Worm (Caenorhabditis elegans) whole organism, L4 larva: ENCODE results near the gene kel-10.
A peak's percentile ranks its signal among the peaks of the same experiment; 100 is the strongest.

Experiments used
- D1046.2 ChIP-seq: fragments of 200-800 bp; sonication (Bioruptor generic); IDR thresholded peaks from 2 replicates; pipeline ENCODE4 v1.3.6; 2022; ENCODE audit warnings: missing genetic modification characterization, missing compliant biosample characterization
- F37D6.2 ChIP-seq: sonication (generic microtip); optimal IDR thresholded peaks from 2 replicates; lab custom pipeline; 2016; ENCODE audit warnings: mild to moderate bottlenecking, missing genetic modification characterization, missing compliant biosample characterization
- T20F7.1 ChIP-seq: fragments of 200-800 bp; sonication (Bioruptor generic); optimal IDR thresholded peaks from 2 replicates; lab custom pipeline; 2018; ENCODE audit warnings: mild to moderate bottlenecking, missing genetic modification characterization, missing compliant biosample characterization
- T26A8.4 ChIP-seq: fragments of 200-800 bp; sonication (Bioruptor generic); IDR thresholded peaks from 2 replicates; pipeline ENCODE4 v1.3.6; 2022; ENCODE audit warnings: missing genetic modification characterization, missing compliant biosample characterization
- Y5F2A.4 ChIP-seq: fragments of 200-800 bp; sonication (Bioruptor generic); optimal IDR thresholded peaks from 2 replicates; lab custom pipeline; 2018; ENCODE audit warnings: mild to moderate bottlenecking, missing genetic modification characterization, missing compliant biosample characterization
- ZK546.5 ChIP-seq, 2 experiments: sonication (generic microtip); optimal IDR thresholded peaks; 2 replicates each; lab custom pipeline; 2017; ENCODE audit warnings: missing biosample characterization in 2 of 2, missing genetic modification characterization in 2 of 2
- aha-1 ChIP-seq: fragments of 150-350 bp; peaks from one replicate; lab custom pipeline; 2014; ENCODE audit warnings: missing biosample characterization, missing genetic modification characterization
- aly-2 ChIP-seq: sonication (generic microtip); optimal IDR thresholded peaks from 2 replicates; lab custom pipeline; 2018; ENCODE audit warnings: missing biosample characterization, missing genetic modification characterization
- attf-4 ChIP-seq: sonication (generic microtip); optimal IDR thresholded peaks from 3 replicates; lab custom pipeline; 2017; ENCODE audit warnings: missing biosample characterization, missing genetic modification characterization
- ceh-32 ChIP-seq: sonication (generic microtip); optimal IDR thresholded peaks from 2 replicates; lab custom pipeline; 2016; ENCODE audit warnings: mild to moderate bottlenecking, missing genetic modification characterization, missing compliant biosample characterization; ENCODE audit not compliant: poor library complexity
- ceh-44 ChIP-seq: fragments of 200-800 bp; sonication (Bioruptor generic); IDR thresholded peaks from 2 replicates; pipeline ENCODE4 v1.3.6; 2022; ENCODE audit warnings: missing genetic modification reagents, missing genetic modification characterization, missing compliant biosample characterization
- ceh-62 ChIP-seq: sonication (generic microtip); optimal IDR thresholded peaks from 2 replicates; lab custom pipeline; 2017; ENCODE audit warnings: missing biosample characterization, missing genetic modification characterization
- ctbp-1 ChIP-seq: fragments of 200-800 bp; sonication (Bioruptor generic); IDR thresholded peaks from 2 replicates; pipeline ENCODE4 v1.3.6; 2022; ENCODE audit warnings: missing genetic modification reagents, missing genetic modification characterization, missing compliant biosample characterization
- daf-12 ChIP-seq: fragments of 150-350 bp; optimal IDR thresholded peaks from 2 replicates; lab custom pipeline; 2014; ENCODE audit warnings: missing biosample characterization, missing genetic modification reagents, missing genetic modification characterization
- daf-16 ChIP-seq, 3 experiments: sonication (generic microtip); optimal IDR thresholded peaks; 2 replicates each; lab custom pipeline; 2016 to 2017; ENCODE audit warnings: missing genetic modification characterization in 3 of 3, missing genetic modification reagents in 3 of 3, mild to moderate bottlenecking in 2 of 3, missing compliant biosample characterization in 2 of 3, missing biosample characterization in 1 of 3, moderate library complexity in 1 of 3
- daf-8 ChIP-seq: fragments of 200-800 bp; sonication (Bioruptor generic); IDR thresholded peaks from 2 replicates; pipeline ENCODE4 v1.3.6; 2022; ENCODE audit warnings: missing genetic modification characterization, missing compliant biosample characterization
- dmd-9 ChIP-seq: fragments of 200-800 bp; sonication (Bioruptor generic); IDR thresholded peaks from 2 replicates; pipeline ENCODE4 v1.3.6; 2022; ENCODE audit warnings: missing genetic modification reagents, missing genetic modification characterization, missing compliant biosample characterization
- dpl-1 ChIP-seq: fragments of 150-350 bp; optimal IDR thresholded peaks from 2 replicates; lab custom pipeline; 2014; ENCODE audit warnings: missing biosample characterization, missing genetic modification reagents, missing genetic modification characterization
- fos-1 ChIP-seq: fragments of 150-350 bp; optimal IDR thresholded peaks from 2 replicates; lab custom pipeline; 2014; ENCODE audit warnings: missing biosample characterization, missing genetic modification characterization
- hlh-11 ChIP-seq: fragments of 200-800 bp; sonication (Bioruptor generic); optimal IDR thresholded peaks from 2 replicates; lab custom pipeline; 2018; ENCODE audit warnings: mild to moderate bottlenecking, missing genetic modification characterization, missing compliant biosample characterization
- hmg-1.1 ChIP-seq: fragments of 200-800 bp; sonication (Bioruptor generic); IDR thresholded peaks from 2 replicates; pipeline ENCODE4 v1.3.6; 2022; ENCODE audit warnings: missing genetic modification reagents, missing genetic modification characterization, missing compliant biosample characterization
- jun-1 ChIP-seq: fragments of 150-350 bp; optimal IDR thresholded peaks from 2 replicates; lab custom pipeline; 2014; ENCODE audit warnings: missing biosample characterization, missing genetic modification reagents, missing genetic modification characterization
- lim-7 ChIP-seq: fragments of 200-800 bp; sonication (Bioruptor generic); IDR thresholded peaks from 2 replicates; pipeline ENCODE4 v1.3.6; 2022; ENCODE audit warnings: missing genetic modification characterization, missing compliant biosample characterization
- lin-13 ChIP-seq: fragments of 150-350 bp; optimal IDR thresholded peaks from 2 replicates; lab custom pipeline; 2014; ENCODE audit warnings: missing biosample characterization, missing genetic modification reagents, missing genetic modification characterization
- lin-15B ChIP-seq: fragments of 150-350 bp; sonication (generic microtip); optimal IDR thresholded peaks from 3 replicates; lab custom pipeline; 2014; ENCODE audit warnings: missing biosample characterization, missing genetic modification characterization
- madf-5 ChIP-seq, 2 experiments: fragments of 200-800 bp; sonication (Bioruptor generic); IDR thresholded peaks; 2 replicates each; pipeline ENCODE4 v1.3.6; 2022; ENCODE audit warnings: missing compliant biosample characterization in 2 of 2, missing genetic modification characterization in 2 of 2
- mdl-1 ChIP-seq, 2 experiments: fragments of 150-350 bp in 1 of 2; sonication (generic microtip) in 1 of 2; optimal IDR thresholded peaks; 2 replicates each; lab custom pipeline; 2014 to 2017; ENCODE audit warnings: missing biosample characterization in 2 of 2, missing genetic modification characterization in 2 of 2
- mep-1 ChIP-seq: fragments of 150-350 bp; sonication (generic microtip); optimal IDR thresholded peaks from 3 replicates; lab custom pipeline; 2014; ENCODE audit warnings: missing biosample characterization, missing genetic modification characterization
- mxl-2 ChIP-seq: fragments of 200-800 bp; sonication (Bioruptor generic); conservative IDR thresholded peaks from 2 replicates; pipeline ENCODE4 v1.3.6; 2022; ENCODE audit warnings: missing genetic modification reagents, missing genetic modification characterization, missing compliant biosample characterization
- mxl-3 ChIP-seq: fragments of 200-800 bp; sonication (Bioruptor generic); optimal IDR thresholded peaks from 2 replicates; lab custom pipeline; 2018; ENCODE audit warnings: mild to moderate bottlenecking, missing genetic modification characterization, missing compliant biosample characterization
- nhr-10 ChIP-seq: fragments of 150-350 bp; optimal IDR thresholded peaks from 2 replicates; lab custom pipeline; 2014; ENCODE audit warnings: missing biosample characterization, missing genetic modification characterization
- nhr-42 ChIP-seq: fragments of 200-800 bp; sonication (Bioruptor generic); IDR thresholded peaks from 2 replicates; pipeline ENCODE4 v1.3.6; 2022; ENCODE audit warnings: missing genetic modification characterization, missing compliant biosample characterization
- nhr-48 ChIP-seq: sonication (generic microtip); optimal IDR thresholded peaks from 2 replicates; lab custom pipeline; 2016; ENCODE audit warnings: mild to moderate bottlenecking, missing genetic modification characterization, missing compliant biosample characterization
- nhr-76 ChIP-seq: fragments of 150-350 bp; optimal IDR thresholded peaks from 2 replicates; lab custom pipeline; 2014; ENCODE audit warnings: missing biosample characterization, missing genetic modification characterization
- rbr-2 ChIP-seq: sonication (generic microtip); optimal IDR thresholded peaks from 2 replicates; lab custom pipeline; 2016; ENCODE audit warnings: missing genotype, missing genetic modification characterization, missing compliant biosample characterization
- saeg-2 ChIP-seq: fragments of 200-800 bp; sonication (Bioruptor generic); IDR thresholded peaks from 2 replicates; pipeline ENCODE4 v1.3.6; 2022; ENCODE audit warnings: missing genetic modification reagents, missing genetic modification characterization, missing compliant biosample characterization
- sdz-12 ChIP-seq: fragments of 200-800 bp; sonication (Bioruptor generic); optimal IDR thresholded peaks from 2 replicates; lab custom pipeline; 2018; ENCODE audit warnings: mild to moderate bottlenecking, missing genetic modification characterization, missing compliant biosample characterization
- set-16 ChIP-seq: fragments of 200-800 bp; sonication (Bioruptor generic); IDR thresholded peaks from 2 replicates; pipeline ENCODE4 v1.3.6; 2022; ENCODE audit warnings: missing genetic modification reagents, missing genetic modification characterization, missing compliant biosample characterization
- spr-1 ChIP-seq: sonication (generic microtip); optimal IDR thresholded peaks from 2 replicates; lab custom pipeline; 2016; ENCODE audit warnings: mild to moderate bottlenecking, missing genetic modification characterization, missing compliant biosample characterization
- unc-130 ChIP-seq: sonication (generic microtip); optimal IDR thresholded peaks from 2 replicates; lab custom pipeline; 2016; ENCODE audit warnings: missing genetic modification reagents, missing genetic modification characterization, missing compliant biosample characterization
- vab-7 ChIP-seq: fragments of 200-800 bp; sonication (Bioruptor generic); IDR thresholded peaks from 2 replicates; pipeline ENCODE4 v1.3.6; 2022; ENCODE audit warnings: missing genetic modification reagents, missing genetic modification characterization, missing compliant biosample characterization
- zag-1 ChIP-seq: fragments of 150-350 bp; optimal IDR thresholded peaks from 2 replicates; lab custom pipeline; 2014; ENCODE audit warnings: missing biosample characterization, missing genetic modification characterization
- ztf-7 ChIP-seq: fragments of 150-350 bp; optimal IDR thresholded peaks from 2 replicates; lab custom pipeline; 2014; ENCODE audit warnings: missing biosample characterization, missing genetic modification characterization

Gene kel-10

DNA sequence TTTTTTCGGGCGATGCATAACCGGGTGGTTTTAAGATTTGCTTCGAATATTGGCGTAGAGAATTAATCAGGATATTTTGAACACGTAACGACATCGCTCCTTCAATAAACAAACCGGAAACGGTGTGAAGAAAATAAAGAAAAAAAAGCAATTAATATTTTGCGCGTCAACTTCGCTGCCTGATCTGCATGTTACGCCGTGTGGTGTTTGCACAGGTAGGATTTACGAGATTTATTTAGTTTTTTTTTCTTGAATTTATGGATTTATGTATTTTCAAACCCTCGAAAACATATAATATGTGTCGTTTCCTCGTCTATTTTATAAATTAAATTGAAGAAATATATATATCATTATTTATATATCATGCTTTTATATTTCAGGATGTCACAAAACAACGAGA, 13.4 kb upstream of the kel-10 start, which contains the start of the genes ZK1128.1 and mett-10 (continued):
- no peak for TF ChIP-seq lim-7 (GFP tag; lab: Robert Waterston, UW)
- no peak for TF ChIP-seq aly-2
- no peak for TF ChIP-seq madf-5 (GFP tag; IDR thresholded peaks at IDR 0.05; lab: Robert Waterston, UW)

DNA sequence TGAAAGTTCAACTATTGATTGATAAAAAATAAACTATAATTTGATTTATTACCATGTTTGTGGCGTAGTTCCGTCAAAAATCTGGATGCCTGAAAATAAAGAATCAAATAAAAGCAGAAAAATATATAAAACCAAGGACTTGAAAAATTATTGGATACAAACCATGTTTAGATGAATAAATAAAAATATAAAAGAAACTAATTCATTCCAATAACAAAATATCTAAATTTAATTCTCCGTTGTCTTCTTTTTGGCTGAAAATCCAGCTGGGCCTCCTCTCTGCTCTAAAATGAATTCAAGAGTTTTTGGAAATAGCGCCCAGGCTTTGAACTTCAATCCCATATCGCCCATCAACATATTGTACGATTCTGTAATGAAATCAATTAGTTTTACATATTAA, 11.7 kb upstream of the kel-10 start, which contains the start of gene vps-29:
Gene vps-29, minus strand, starts transcription at position 101 of the 400 bp plus-strand sequence.
- TF ChIP-seq ztf-7 (tag; lab: Kevin White, UChicago) (no peak), ctbp-1 (GFP tag; lab: Robert Waterston, UW) (no peak), set-16 (GFP tag; lab: Robert Waterston, UW) (no peak), mdl-1 (tag; optimal IDR thresholded peaks at IDR 0.05; lab: Kevin White, UChicago) (no peak), dpl-1 (no peak), jun-1 (tag; lab: Kevin White, UChicago) (no peak)

DNA sequence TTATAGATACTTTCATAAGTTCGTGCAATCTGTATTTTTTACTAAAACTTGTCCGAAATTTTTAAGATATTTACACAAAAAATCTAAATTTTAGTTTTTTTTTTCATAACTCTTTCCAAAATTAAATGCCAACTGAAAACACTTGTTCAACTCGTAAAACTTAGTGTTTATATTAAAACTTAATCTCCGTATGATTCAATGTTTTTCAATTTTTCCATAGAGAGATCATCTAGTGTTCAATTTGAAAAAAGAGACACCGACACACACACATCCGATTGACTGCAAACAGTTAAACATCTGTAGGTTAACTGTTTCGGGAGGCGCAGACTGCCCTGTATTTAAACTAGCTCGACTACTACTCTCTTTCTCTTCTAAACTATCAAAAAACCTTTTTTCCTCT, 7.7 kb upstream of the kel-10 start, which contains the start of gene T16H12.9:
Gene T16H12.9, plus strand, starts transcription at position 301 of the 400 bp plus-strand sequence.
- TF ChIP-seq T20F7.1 (GFP tag; lab: Kevin White, UChicago) (no peak), nhr-76 (tag; lab: Kevin White, UChicago) (no peak), mep-1 (tag; lab: Kevin White, UChicago) (no peak), mxl-3 (GFP tag; lab: Kevin White, UChicago) (no peak)
- TF ChIP-seq, all 104 proteins: peak for 0

DNA sequence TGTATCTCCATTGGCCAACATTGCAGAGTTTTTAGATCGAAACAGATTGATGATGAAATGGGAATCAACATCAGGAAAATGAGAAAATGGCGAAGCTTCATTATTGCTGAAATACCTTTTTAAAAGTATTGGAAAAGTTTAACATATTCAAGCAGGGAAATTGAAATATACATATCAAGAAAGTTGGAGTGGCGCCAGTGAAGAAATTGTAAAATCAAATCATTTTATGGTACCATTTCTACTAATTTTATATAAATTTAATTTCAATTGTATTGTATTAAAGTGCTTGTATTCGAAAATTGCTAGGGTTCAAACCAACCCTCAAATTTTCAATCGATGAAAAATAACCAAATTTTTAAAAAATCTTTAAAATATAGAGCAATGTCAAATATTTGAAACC, 5.1 kb upstream of the kel-10 start, which contains the start of gene srt-55:
Gene srt-55, minus strand, starts transcription at position 101 of the 400 bp plus-strand sequence.
- no peak for TF ChIP-seq aha-1 (tag; lab: Kevin White, UChicago)
- no peak for TF ChIP-seq mxl-2
- TF ChIP-seq unc-130 (GFP tag; lab: Kevin White, UChicago), result no peak
- TF ChIP-seq daf-8 (GFP tag; lab: Robert Waterston, UW), result no peak
- TF ChIP-seq saeg-2 (GFP tag; lab: Robert Waterston, UW), result no peak
- TF ChIP-seq T26A8.4, result no peak
- TF ChIP-seq D1046.2 (GFP tag; lab: Robert Waterston, UW), result no peak
- no peak for TF ChIP-seq ceh-62
- TF ChIP-seq mep-1 (tag; lab: Kevin White, UChicago), result no peak
- no peak for TF ChIP-seq nhr-42 (GFP tag; lab: Robert Waterston, UW)
- TF ChIP-seq hmg-1.1 (GFP tag; lab: Robert Waterston, UW), result no peak
- no peak for TF ChIP-seq ZK546.5 (tag; optimal IDR thresholded peaks at IDR 0.05; lab: Kevin White, UChicago)
- no peak for TF ChIP-seq fos-1 (tag; lab: Kevin White, UChicago)
- TF ChIP-seq mxl-3 (GFP tag; lab: Kevin White, UChicago), result no peak
- no peak for TF ChIP-seq spr-1 (tag; lab: Kevin White, UChicago)
- TF ChIP-seq hlh-11, result no peak
- TF ChIP-seq aly-2, result no peak
- no peak for TF ChIP-seq ceh-32
- no peak for TF ChIP-seq vab-7 (GFP tag; lab: Robert Waterston, UW)

DNA sequence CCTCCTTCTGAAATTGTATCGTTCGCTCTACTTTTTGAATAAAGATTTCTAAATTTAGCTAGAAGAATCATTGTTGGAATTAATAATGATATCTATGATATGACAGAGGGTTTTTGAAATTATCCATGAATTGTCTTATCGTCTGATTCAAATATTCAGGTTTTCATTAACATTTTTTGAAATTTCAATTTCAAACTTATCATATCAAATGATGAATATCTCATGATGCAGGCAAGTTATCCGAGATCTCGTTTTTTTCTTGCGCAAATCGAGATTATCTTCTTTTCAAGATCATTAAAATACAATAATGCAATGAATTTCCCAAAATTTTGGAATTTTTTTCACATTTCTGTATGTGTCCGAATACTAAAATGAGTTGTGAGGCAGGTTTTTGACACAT, 3.3 kb downstream of the kel-10 start, which contains the start of gene spop-1:
Gene spop-1, minus strand, starts transcription at position 101 of the 400 bp plus-strand sequence.
- no peak for TF ChIP-seq lin-15B
- TF ChIP-seq zag-1 (tag; lab: Kevin White, UChicago), result no peak
- no peak for TF ChIP-seq attf-4
- peak; percentile 52 for TF ChIP-seq aha-1 (tag; lab: Kevin White, UChicago)
- TF ChIP-seq, all 104 proteins: peak for 1

DNA sequence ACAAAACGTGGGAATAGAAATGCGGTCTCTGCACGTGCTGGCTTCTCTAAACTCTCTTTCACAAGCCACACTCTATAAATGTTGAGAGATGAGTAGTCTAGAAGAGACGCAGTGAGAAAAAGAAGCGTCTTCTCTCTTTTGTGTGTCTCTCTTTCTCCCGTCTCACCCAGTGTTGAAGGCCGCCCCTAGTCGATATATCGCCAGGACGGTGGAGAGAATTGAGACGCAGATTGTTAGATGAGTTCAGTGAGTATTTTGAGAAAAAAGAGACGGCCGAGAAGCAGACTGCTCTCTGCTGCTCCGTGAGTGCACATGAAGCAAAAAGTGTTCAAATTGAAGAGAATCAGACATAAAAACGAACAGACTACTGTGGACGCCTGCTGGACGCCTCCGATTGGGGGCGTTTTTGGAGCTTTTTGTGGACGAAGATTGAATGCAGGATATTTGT, 4.7 kb downstream of the kel-10 start:
- TF ChIP-seq hlh-11, result peak; percentile 98
- TF ChIP-seq ceh-44 (GFP tag; lab: Robert Waterston, UW), result no peak
- TF ChIP-seq dmd-9 (GFP tag; lab: Robert Waterston, UW), result no peak
- TF ChIP-seq sdz-12 (GFP tag; lab: Kevin White, UChicago), result no peak
- TF ChIP-seq rbr-2 (tag; lab: Kevin White, UChicago), result peak; percentile 89
- TF ChIP-seq nhr-48, result peak; percentile 94
- TF ChIP-seq ceh-32, result no peak
- peak; percentile 38 for TF ChIP-seq lin-13
- no peak for TF ChIP-seq aly-2
- TF ChIP-seq daf-12, result no peak
- TF ChIP-seq F37D6.2 (tag; lab: Kevin White, UChicago), result peak; percentile 71
- peak; percentile 87 for TF ChIP-seq mxl-3 (GFP tag; lab: Kevin White, UChicago)
- TF ChIP-seq daf-16 (GFP tag; optimal IDR thresholded peaks at IDR 0.05; lab: Kevin White, UChicago), result peak; percentile 56 to 69
- peak; percentile 72 for TF ChIP-seq daf-16 (tag; optimal IDR thresholded peaks at IDR 0.05; lab: Kevin White, UChicago)
- no peak for TF ChIP-seq Y5F2A.4
- TF ChIP-seq nhr-10 (tag; lab: Kevin White, UChicago), result peak; percentile 33
- peak; percentile 98 to 99 for TF ChIP-seq mdl-1 (tag; optimal IDR thresholded peaks at IDR 0.05; lab: Kevin White, UChicago)
